Worm (Caenorhabditis elegans) whole organism, L4/young adult: ENCODE results near the gene herd-1.

Source experiments
- W03F9.2 ChIP-seq: fragments of 150-350 bp; optimal IDR thresholded peaks from 2 replicates; lab custom pipeline; 2014; ENCODE audit warnings: missing biosample characterization, missing genetic modification characterization
- dao-5 ChIP-seq: sonication (generic microtip); optimal IDR thresholded peaks from 2 replicates; lab custom pipeline; 2016; ENCODE audit warnings: missing genotype, missing genetic modification characterization, moderate library complexity, missing compliant biosample characterization
- him-1 ChIP-seq: sonication (generic microtip); optimal IDR thresholded peaks from 2 replicates; lab custom pipeline; 2016; ENCODE audit warnings: missing genotype, missing genetic modification reagents, missing genetic modification characterization, missing compliant biosample characterization

- TF ChIP-seq W03F9.2 (tag; lab: Kevin White, UChicago) = no peak
- TF ChIP-seq dao-5 (tag; lab: Kevin White, UChicago) = no peak
- no peak for TF ChIP-seq him-1 (tag; lab: Kevin White, UChicago)
Measured at ce11 chrIII:12484432-12484831, 11.9 kb upstream of the herd-1 start, which contains the start of gene arrd-16.
